Worm (Caenorhabditis elegans) whole organism, L2 larva: ENCODE results near the gene otpl-1.

Experiments used
- lsy-2 ChIP-seq, 2 experiments: fragments of 150-350 bp in 1 of 2; sonication (generic microtip) in 1 of 2; optimal IDR thresholded peaks; 2 replicates each; lab custom pipeline; 2014 to 2017; ENCODE audit warnings: missing biosample characterization in 2 of 2, missing genetic modification characterization in 2 of 2
- nhr-25 ChIP-seq: fragments of 150-350 bp; sonication (generic microtip); optimal IDR thresholded peaks from 3 replicates; lab custom pipeline; 2014; ENCODE audit warnings: missing biosample characterization, missing genetic modification characterization
- ztf-11 ChIP-seq: sonication (generic microtip); optimal IDR thresholded peaks from 2 replicates; lab custom pipeline; 2017; ENCODE audit warnings: missing biosample characterization, missing genetic modification characterization

DNA sequence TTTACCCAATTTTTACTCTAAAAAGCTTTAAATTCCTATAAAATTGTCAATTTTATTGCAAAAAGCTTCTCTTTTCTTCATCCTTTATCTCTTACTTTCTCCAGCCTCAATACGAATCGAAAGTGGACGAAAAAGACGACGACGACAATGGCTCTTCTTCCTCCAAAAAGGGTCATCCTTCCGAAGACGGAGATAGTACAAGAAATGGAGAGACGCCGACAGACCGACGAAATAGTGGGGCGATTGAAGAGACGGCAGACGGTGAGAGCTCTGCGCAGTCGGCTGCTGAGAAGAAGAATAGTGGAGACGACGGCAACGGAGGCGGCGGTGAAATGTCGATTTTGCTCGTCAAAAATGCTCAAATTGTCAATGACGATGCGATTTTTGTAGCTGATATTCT is 49.4 kb upstream of the otpl-1 start:
- TF ChIP-seq nhr-25 (tag; lab: Kevin White, UChicago) (no peak), ztf-11 (tag; lab: Kevin White, UChicago) (no peak), lsy-2 (tag; optimal IDR thresholded peaks at IDR 0.05; lab: Kevin White, UChicago) (peak; percentile 20 to 62)
